Fruit fly (Drosophila melanogaster) whole organism, pupa: ENCODE measurements around the gene CG31921.

Experiments
- CG10348 ChIP-seq: fragments of 200-800 bp; sonication (Bioruptor generic); IDR thresholded peaks from 2 replicates; pipeline ENCODE4 v1.3.6; 2022; ENCODE audit warnings: missing biosample characterization, missing genetic modification characterization
- CG12605 ChIP-seq: fragments of 200-800 bp; sonication (Bioruptor generic); IDR thresholded peaks from 2 replicates; pipeline ENCODE4 v1.3.6; 2022; ENCODE audit warnings: missing biosample characterization, missing genetic modification characterization
- CG15710 ChIP-seq: fragments of 200-800 bp; sonication (Bioruptor generic); optimal IDR thresholded peaks from 2 replicates; lab custom pipeline; 2018; ENCODE audit warnings: missing biosample characterization, mild to moderate bottlenecking, missing genetic modification characterization, moderate library complexity
- CG17806 ChIP-seq: fragments of 200-800 bp; sonication (Bioruptor generic); optimal IDR thresholded peaks from 2 replicates; lab custom pipeline; 2018; ENCODE audit warnings: missing biosample characterization, mild to moderate bottlenecking, missing genetic modification characterization, moderate library complexity
- CG8159 ChIP-seq: fragments of 200-800 bp; sonication (Bioruptor generic); optimal IDR thresholded peaks from 3 replicates; lab custom pipeline; 2018; ENCODE audit warnings: missing biosample characterization, mild to moderate bottlenecking, missing genetic modification characterization, moderate library complexity
- Snoo ChIP-seq: fragments of 200-800 bp; sonication (Bioruptor generic); optimal IDR thresholded peaks from 3 replicates; lab custom pipeline; 2017; ENCODE audit warnings: missing biosample characterization, mild to moderate bottlenecking, missing genetic modification characterization, inconsistent platforms
- fd96Ca ChIP-seq: fragments of 200-800 bp; sonication (Bioruptor generic); IDR thresholded peaks from 3 replicates; pipeline ENCODE4 v1.3.6; 2022; ENCODE audit warnings: missing biosample characterization, missing genetic modification characterization
- gl ChIP-seq: fragments of 200-800 bp; sonication (Bioruptor generic); optimal IDR thresholded peaks from 2 replicates; lab custom pipeline; 2018; ENCODE audit warnings: missing biosample characterization, mild to moderate bottlenecking, missing genetic modification characterization

DNA sequence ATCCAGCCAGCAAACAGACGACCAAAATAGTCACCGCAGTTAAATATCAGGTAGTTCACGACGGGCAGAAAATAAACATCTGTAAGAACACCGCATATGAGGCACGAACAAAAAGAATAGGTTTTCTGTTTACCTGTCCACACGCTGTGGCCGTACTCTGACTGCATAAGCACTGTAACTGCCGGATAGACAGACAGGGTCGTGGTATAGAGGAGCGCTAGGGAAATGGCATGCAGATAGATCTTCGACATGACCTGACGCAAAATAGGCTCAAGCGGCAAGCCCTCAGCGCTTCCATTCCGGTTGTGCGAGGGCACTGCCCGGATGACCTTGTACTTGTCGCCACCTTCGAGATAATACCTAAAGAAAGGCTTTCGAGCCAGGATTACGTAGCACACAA is 24.1 kb upstream of the CG31921 start:
- TF ChIP-seq CG8159 (tag; lab: Kevin White, UChicago) (no peak), CG10348 (GFP tag; lab: Robert Waterston, UW) (no peak), gl (tag; lab: Kevin White, UChicago) (no peak), CG12605 (no peak), CG15710 (tag; lab: Kevin White, UChicago) (no peak), CG17806 (tag; lab: Kevin White, UChicago) (no peak), Snoo (tag; lab: Kevin White, UChicago) (no peak), fd96Ca (GFP tag; lab: Robert Waterston, UW) (no peak)
